Worm (Caenorhabditis elegans): ENCODE results near the gene H01M10.2.

H01M10.2 gene

DNA sequence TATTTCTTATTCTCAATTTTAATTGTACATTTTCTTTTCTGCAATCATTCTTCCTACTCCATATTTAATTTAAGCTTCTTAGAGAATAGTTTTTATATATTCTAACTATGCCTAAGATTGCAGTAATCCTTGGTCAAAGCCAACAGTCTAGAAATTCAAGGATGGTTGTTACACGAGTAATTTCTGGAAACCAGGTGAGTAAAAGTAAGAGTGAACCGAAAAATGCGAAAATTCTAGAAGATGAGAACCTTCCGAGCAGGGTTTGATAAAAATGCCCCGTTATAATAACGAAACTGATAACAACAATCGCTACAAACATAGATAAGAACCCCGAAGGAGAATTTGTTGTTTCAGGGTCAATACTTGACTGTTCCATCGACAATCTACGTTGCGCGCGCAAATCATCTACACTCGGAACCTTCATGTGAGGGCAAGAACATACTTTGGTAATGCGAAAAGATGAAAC, 20.2 kb downstream of the H01M10.2 start, which contains the start of gene F52H2.15:
Gene F52H2.15, plus strand, starts transcription at position 51 of the 466 bp plus-strand sequence.
- peak; percentile 91 for TF ChIP-seq elt-2 (tag; optimal IDR thresholded peaks at IDR 0.05)
- no peak for TF ChIP-seq ceh-9 (tag; optimal IDR thresholded peaks at IDR 0.05)

DNA sequence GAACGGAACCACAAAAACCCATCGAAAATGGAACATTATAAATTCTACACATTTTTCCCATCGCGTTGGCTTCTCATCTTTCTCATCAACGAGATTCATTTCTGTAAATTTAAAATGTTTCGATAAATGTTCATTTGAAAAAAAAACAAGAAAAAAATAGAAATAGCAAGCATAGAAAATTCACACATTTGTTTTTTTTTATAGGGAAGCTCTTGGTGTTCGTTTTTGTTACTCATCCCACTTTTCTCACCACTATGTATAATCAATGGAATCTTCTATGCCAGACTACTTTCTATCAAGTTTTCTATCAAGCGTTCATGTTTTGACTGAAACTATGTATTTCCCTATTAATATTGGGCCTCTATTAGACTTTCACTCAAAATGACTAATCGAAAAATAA, 21.5 kb downstream of the H01M10.2 start, which contains the start of gene dhcr-24:
Gene dhcr-24, minus strand, starts transcription at position 101 of the 400 bp plus-strand sequence.
- TF ChIP-seq K09A11.1 (tag; optimal IDR thresholded peaks at IDR 0.05; ENCODE audit: insufficient read depth) (no peak), pha-2 (tag; optimal IDR thresholded peaks at IDR 0.05) (no peak), ceh-45 (GFP tag; IDR thresholded peaks at IDR 0.05) (no peak), pqm-1 (tag; optimal IDR thresholded peaks at IDR 0.05) (no peak), unc-3 (GFP tag; conservative IDR thresholded peaks at IDR 0.05) (no peak), unc-3 (tag; optimal IDR thresholded peaks at IDR 0.05) (no peak), ceh-24 (tag; optimal IDR thresholded peaks at IDR 0.05) (no peak), odd-2 (tag; optimal IDR thresholded peaks at IDR 0.05) (no peak), ceh-19 (GFP tag; optimal IDR thresholded peaks at IDR 0.05) (no peak), pag-3 (tag; optimal IDR thresholded peaks at IDR 0.05; ENCODE audit: borderline replicate concordance) (no peak), rnt-1 (tag; optimal IDR thresholded peaks at IDR 0.05) (no peak)

- no peak for TF ChIP-seq ref-2 (tag; optimal IDR thresholded peaks at IDR 0.05)
- TF ChIP-seq hlh-6 (tag; optimal IDR thresholded peaks at IDR 0.05) = no peak
- no peak for TF ChIP-seq pha-2 (tag; optimal IDR thresholded peaks at IDR 0.05)
- TF ChIP-seq fax-1 (tag; optimal IDR thresholded peaks at IDR 0.05) = no peak
- no peak for TF ChIP-seq mec-3 (tag; optimal IDR thresholded peaks at IDR 0.05; ENCODE audit: borderline replicate concordance)
- no peak for TF ChIP-seq ceh-30 (tag; optimal IDR thresholded peaks at IDR 0.05)
- TF ChIP-seq elt-2 (tag; optimal IDR thresholded peaks at IDR 0.05) = no peak
- TF ChIP-seq ahr-1 (tag; optimal IDR thresholded peaks at IDR 0.05) = no peak
- no peak for TF ChIP-seq unc-86 (tag; optimal IDR thresholded peaks at IDR 0.05)
- no peak for TF ChIP-seq npax-4 (tag; optimal IDR thresholded peaks at IDR 0.05)
- TF ChIP-seq dve-1 (tag; optimal IDR thresholded peaks at IDR 0.05) = no peak
- TF ChIP-seq hlh-13 (GFP tag; optimal IDR thresholded peaks at IDR 0.05) = no peak
- no peak for TF ChIP-seq zip-5 (tag; optimal IDR thresholded peaks at IDR 0.05)
- TF ChIP-seq F13H6.1 (tag; optimal IDR thresholded peaks at IDR 0.05) = no peak
Measured at ce11 chrX:2559979-2560378, 25.6 kb downstream of the H01M10.2 start, which contains the start of gene F52H2.5. Gene F52H2.5, minus strand, starts transcription at chrX:2560079.

- TF ChIP-seq ceh-30 (tag; optimal IDR thresholded peaks at IDR 0.05) = no peak
- no peak for TF ChIP-seq ceh-6 (GFP tag; optimal IDR thresholded peaks at IDR 0.05)
- no peak for TF ChIP-seq ceh-19 (GFP tag; optimal IDR thresholded peaks at IDR 0.05)
Measured at ce11 chrX:2559399-2559798, 26.2 kb downstream of the H01M10.2 start.

ce11 chrX:2553433-2553860, 32.1 kb downstream of the H01M10.2 start:
- TF ChIP-seq ceh-31 (tag; optimal IDR thresholded peaks at IDR 0.05) = peak; percentile 65
- peak; percentile 29; the same call in 1 of the 2 replicates for TF ChIP-seq sox-2 (GFP tag; IDR thresholded peaks at IDR 0.05)
- TF ChIP-seq dmd-4 (tag; optimal IDR thresholded peaks at IDR 0.05; ENCODE audit: borderline replicate concordance) = no peak
- no peak for TF ChIP-seq Y22D7AL.16 (tag; optimal IDR thresholded peaks at IDR 0.05)
- TF ChIP-seq elt-4 (tag; optimal IDR thresholded peaks at IDR 0.05) = no peak
- peak; percentile 66 for TF ChIP-seq madf-2 (tag; optimal IDR thresholded peaks at IDR 0.05)
- TF ChIP-seq unc-3 (GFP tag; conservative IDR thresholded peaks at IDR 0.05) = no peak
- peak; percentile 39 for TF ChIP-seq unc-3 (tag; optimal IDR thresholded peaks at IDR 0.05)
- peak; percentile 57 for TF ChIP-seq syd-9 (tag; optimal IDR thresholded peaks at IDR 0.05)
- peak; percentile 46 for TF ChIP-seq unc-86 (tag; optimal IDR thresholded peaks at IDR 0.05)
- TF ChIP-seq unc-55 (GFP tag; optimal IDR thresholded peaks at IDR 0.05) = peak; percentile 65
- peak; percentile 39 for TF ChIP-seq nfya-1 (tag; optimal IDR thresholded peaks at IDR 0.05)
- no peak for TF ChIP-seq mec-3 (tag; optimal IDR thresholded peaks at IDR 0.05; ENCODE audit: borderline replicate concordance)
- no peak for TF ChIP-seq zip-5 (tag; optimal IDR thresholded peaks at IDR 0.05)
- no peak for TF ChIP-seq eyg-1 (tag; optimal IDR thresholded peaks at IDR 0.05)
- TF ChIP-seq elt-2 (tag; optimal IDR thresholded peaks at IDR 0.05) = peak; percentile 2
- peak; percentile 40 for TF ChIP-seq ceh-34 (tag; optimal IDR thresholded peaks at IDR 0.05)
- TF ChIP-seq pha-4 (tag; optimal IDR thresholded peaks at IDR 0.05) = no peak
- TF ChIP-seq ttx-3 (tag; optimal IDR thresholded peaks at IDR 0.05) = peak; percentile 32
- TF ChIP-seq ceh-2 (tag; optimal IDR thresholded peaks at IDR 0.05) = no peak
- TF ChIP-seq che-1 (tag; optimal IDR thresholded peaks at IDR 0.05) = peak; percentile 68
- peak; percentile 51 for TF ChIP-seq lim-6 (tag; optimal IDR thresholded peaks at IDR 0.05)
- TF ChIP-seq sdc-2 (tag; optimal IDR thresholded peaks at IDR 0.05) = peak; percentile 65
- TF ChIP-seq hlh-6 (tag; optimal IDR thresholded peaks at IDR 0.05) = no peak
- TF ChIP-seq ztf-16 (tag; optimal IDR thresholded peaks at IDR 0.05) = peak; percentile 70

Measured in whole organism, late embryonic.